Worm (Caenorhabditis elegans) whole organism, L4 larva: ENCODE measurements around the gene cya-2.

Source experiments
- F49E8.2 ChIP-seq: sonication (generic microtip); optimal IDR thresholded peaks from 2 replicates; lab custom pipeline; 2016; ENCODE audit warnings: missing compliant biosample characterization, mild to moderate bottlenecking, missing genetic modification characterization, borderline replicate concordance
- Y48G9A.11 ChIP-seq: fragments of 200-800 bp; sonication (Bioruptor generic); IDR thresholded peaks from 2 replicates; pipeline ENCODE4 v1.3.6; 2022; ENCODE audit warnings: missing genetic modification reagents, missing genetic modification characterization, missing compliant biosample characterization
- Y75B8A.6 ChIP-seq: fragments of 200-800 bp; sonication (Bioruptor generic); IDR thresholded peaks from 2 replicates; pipeline ENCODE4 v1.3.6; 2022; ENCODE audit warnings: missing genetic modification reagents, missing genetic modification characterization, missing compliant biosample characterization
- ama-1 ChIP-seq: fragments of 150-350 bp; optimal IDR thresholded peaks from 2 replicates; lab custom pipeline; 2014; ENCODE audit warnings: inconsistent platforms, mixed read lengths
- jun-1 ChIP-seq: fragments of 150-350 bp; optimal IDR thresholded peaks from 2 replicates; lab custom pipeline; 2014; ENCODE audit warnings: missing biosample characterization, missing genetic modification reagents, missing genetic modification characterization
- lim-7 ChIP-seq: fragments of 200-800 bp; sonication (Bioruptor generic); IDR thresholded peaks from 2 replicates; pipeline ENCODE4 v1.3.6; 2022; ENCODE audit warnings: missing genetic modification characterization, missing compliant biosample characterization
- lin-39 ChIP-seq: fragments of 150-350 bp; optimal IDR thresholded peaks from 2 replicates; lab custom pipeline; 2014; ENCODE audit warnings: missing biosample characterization, missing genetic modification reagents, missing genetic modification characterization
- lir-3 ChIP-seq: sonication (generic microtip); optimal IDR thresholded peaks from 2 replicates; lab custom pipeline; 2016; ENCODE audit warnings: mild to moderate bottlenecking, missing genetic modification characterization, missing compliant biosample characterization
- lsy-2 ChIP-seq, 2 experiments: fragments of 150-350 bp in 1 of 2; sonication (generic microtip) in 1 of 2; optimal IDR thresholded peaks; 2 replicates each; lab custom pipeline; 2014 to 2017; ENCODE audit warnings: missing biosample characterization in 2 of 2, missing genetic modification characterization in 2 of 2
- mep-1 ChIP-seq: fragments of 150-350 bp; sonication (generic microtip); optimal IDR thresholded peaks from 3 replicates; lab custom pipeline; 2014; ENCODE audit warnings: missing biosample characterization, missing genetic modification characterization
- nhr-237 ChIP-seq: sonication (generic microtip); optimal IDR thresholded peaks from 2 replicates; lab custom pipeline; 2017; ENCODE audit warnings: missing biosample characterization, missing genetic modification characterization
- php-3 ChIP-seq: fragments of 200-800 bp; sonication (Bioruptor generic); IDR thresholded peaks from 2 replicates; pipeline ENCODE4 v1.3.6; 2022; ENCODE audit warnings: missing genetic modification reagents, missing genetic modification characterization, missing compliant biosample characterization
- zag-1 ChIP-seq: fragments of 150-350 bp; optimal IDR thresholded peaks from 2 replicates; lab custom pipeline; 2014; ENCODE audit warnings: missing biosample characterization, missing genetic modification characterization

DNA sequence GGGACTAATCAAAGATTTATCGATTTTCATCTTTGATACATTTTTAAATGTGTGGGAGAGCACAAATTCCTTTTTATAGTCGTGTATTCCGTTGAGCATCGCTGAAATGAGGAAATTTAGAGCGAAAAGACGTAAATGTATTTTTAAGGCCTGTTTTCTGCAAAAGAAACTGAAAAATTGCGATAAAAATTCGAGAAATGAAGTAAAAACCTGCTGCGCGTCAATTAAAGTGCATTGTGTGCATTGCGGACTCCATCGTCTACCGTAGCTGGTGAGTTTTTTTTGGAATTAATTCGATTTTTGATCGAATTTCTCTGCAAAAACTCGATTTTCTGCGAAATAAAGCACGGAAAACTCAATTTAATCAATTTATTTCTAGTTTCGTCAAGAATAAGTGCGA, 15.9 kb upstream of the cya-2 start, which contains the start of gene bath-19:
- no peak for TF ChIP-seq mep-1 (tag; lab: Kevin White, UChicago)
- TF ChIP-seq lin-39 (tag; lab: Kevin White, UChicago): no peak
- TF ChIP-seq lir-3 (tag; lab: Kevin White, UChicago): no peak
- TF ChIP-seq lsy-2 (tag; optimal IDR thresholded peaks at IDR 0.05; lab: Kevin White, UChicago): no peak
- TF ChIP-seq php-3: no peak
- TF ChIP-seq zag-1: no peak
- TF ChIP-seq lim-7 (GFP tag; lab: Robert Waterston, UW): no peak
- no peak for TF ChIP-seq Y48G9A.11 (GFP tag; lab: Robert Waterston, UW)
- no peak for TF ChIP-seq jun-1 (tag; lab: Kevin White, UChicago)
- TF ChIP-seq nhr-237 (tag; lab: Kevin White, UChicago): no peak
- TF ChIP-seq Y75B8A.6 (GFP tag; lab: Robert Waterston, UW): no peak
- no peak for TF ChIP-seq ama-1
- TF ChIP-seq F49E8.2: no peak
